Worm (Caenorhabditis elegans): ENCODE results near the gene Y79H2A.3.

DNA sequence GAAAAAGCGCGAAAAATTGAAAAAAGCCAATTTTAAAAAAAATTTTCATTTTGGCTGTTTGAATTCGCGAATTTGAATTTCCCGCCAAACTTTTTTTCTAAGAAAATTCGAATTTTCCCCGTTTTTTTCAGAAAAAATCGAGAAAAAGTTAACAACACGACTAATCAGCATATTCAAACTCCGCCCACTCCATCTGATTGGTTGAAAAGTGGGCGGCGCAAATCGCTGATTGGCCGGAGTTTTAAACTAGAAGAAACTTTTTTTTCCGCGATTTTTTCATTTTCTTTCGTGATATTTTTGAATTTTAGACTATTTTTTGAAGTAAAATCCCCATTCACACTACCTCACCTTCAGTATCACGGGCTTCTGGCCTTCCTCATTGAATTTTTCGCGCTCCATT is 7.4 kb upstream of the Y79H2A.3 start:
- TF ChIP-seq sox-4 (tag; optimal IDR thresholded peaks at IDR 0.05) (no peak), alr-1 (tag; optimal IDR thresholded peaks at IDR 0.05; ENCODE audit: borderline replicate concordance) (no peak), lin-13 (GFP tag; optimal IDR thresholded peaks at IDR 0.05) (no peak), tlp-1 (tag; optimal IDR thresholded peaks at IDR 0.05) (no peak)

Measured in whole organism, L1 larva.